Fruit fly (Drosophila melanogaster): ENCODE measurements around the gene Nemp.

The Nemp gene

dm6 chrX:16694959-16695358 is 40.1 kb upstream of the Nemp start, which contains the start of gene Septin4 (continued):
- no peak for TF ChIP-seq CG34224 (GFP tag; IDR thresholded peaks at IDR 0.05; ENCODE audit: partially characterized antibody)
- TF ChIP-seq CG14014 (GFP tag; IDR thresholded peaks at IDR 0.05), result no peak
- TF ChIP-seq Oaz (GFP tag; IDR thresholded peaks at IDR 0.05), result no peak
- TF ChIP-seq E2f2 (GFP tag; IDR thresholded peaks at IDR 0.05), result peak; percentile 67
- peak; percentile 24 for TF ChIP-seq CG5180 (GFP tag; optimal IDR thresholded peaks at IDR 0.05)
- no peak for TF ChIP-seq bab2 (GFP tag; optimal IDR thresholded peaks at IDR 0.05)
- no peak for TF ChIP-seq insv (GFP tag; optimal IDR thresholded peaks at IDR 0.05)
- peak; percentile 32 for TF ChIP-seq CG15514 (GFP tag; optimal IDR thresholded peaks at IDR 0.05)
- no peak for TF ChIP-seq dm (GFP tag; optimal IDR thresholded peaks at IDR 0.05)
- TF ChIP-seq CG8281 (tag; optimal IDR thresholded peaks at IDR 0.05), result no peak
- TF ChIP-seq chinmo (GFP tag; IDR thresholded peaks at IDR 0.05; ENCODE audit: partially characterized antibody), result peak; percentile 65; the same call in 1 of the 4 replicates
- TF ChIP-seq Asciz (GFP tag; optimal IDR thresholded peaks at IDR 0.05), result no peak
- no peak for TF ChIP-seq CG14441 (GFP tag; IDR thresholded peaks at IDR 0.05)
- TF ChIP-seq dmrt99B (tag; optimal IDR thresholded peaks at IDR 0.05), result no peak

dm6 chrX:16694477-16694876 is 39.7 kb upstream of the Nemp start:
- TF ChIP-seq CG11456 (GFP tag; IDR thresholded peaks at IDR 0.05) (no peak), GATAe (GFP tag; conservative IDR thresholded peaks at IDR 0.05) (peak; percentile 68), CG1832 (GFP tag; optimal IDR thresholded peaks at IDR 0.05) (peak; percentile 13), Ada2b (GFP tag; IDR thresholded peaks at IDR 0.05) (0 out of 2 replicates have a peak, but pooled peaks have one; percentile 4), crol (GFP tag; IDR thresholded peaks at IDR 0.05) (peak; percentile 51)

- TF ChIP-seq yki (optimal IDR thresholded peaks at IDR 0.05) (no peak), maf-S (GFP tag; optimal IDR thresholded peaks at IDR 0.05) (no peak), HLH3B (GFP tag; IDR thresholded peaks at IDR 0.05) (no peak), dimm (GFP tag; IDR thresholded peaks at IDR 0.05) (no peak), CG2199 (GFP tag; IDR thresholded peaks at IDR 0.05) (peak; percentile 52; the same call in 1 of the 3 replicates), Tbp (GFP tag; optimal IDR thresholded peaks at IDR 0.05) (no peak), abd-A (tag; optimal IDR thresholded peaks at IDR 0.05) (no peak), CG11456 (GFP tag; IDR thresholded peaks at IDR 0.05) (0 out of 3 replicates have a peak, but pooled peaks have one; percentile 56), chn (GFP tag; optimal IDR thresholded peaks at IDR 0.05) (no peak), pho (GFP tag; optimal IDR thresholded peaks at IDR 0.05) (no peak), Awh (GFP tag; IDR thresholded peaks at IDR 0.05) (no peak), Hr3 (GFP tag; optimal IDR thresholded peaks at IDR 0.05) (no peak), CG10979 (tag; optimal IDR thresholded peaks at IDR 0.05) (no peak), CG1529 (GFP tag; optimal IDR thresholded peaks at IDR 0.05) (no peak), bigmax (GFP tag; optimal IDR thresholded peaks at IDR 0.05) (no peak), CG10147 (GFP tag; optimal IDR thresholded peaks at IDR 0.05) (no peak), sens (GFP tag) (peak; percentile 43), zf30C (GFP tag; optimal IDR thresholded peaks at IDR 0.05) (no peak), Dref (GFP tag; IDR thresholded peaks at IDR 0.05) (no peak), Nf-YC (tag; optimal IDR thresholded peaks at IDR 0.05) (no peak), pb (GFP tag; optimal IDR thresholded peaks at IDR 0.05) (no peak), klu (GFP tag; IDR thresholded peaks at IDR 0.05) (no peak), YL-1 (GFP tag; optimal IDR thresholded peaks at IDR 0.05) (no peak), Jarid2 (GFP tag; optimal IDR thresholded peaks at IDR 0.05) (no peak), CG17359 (tag; optimal IDR thresholded peaks at IDR 0.05) (peak; percentile 58), gro (GFP tag; optimal IDR thresholded peaks at IDR 0.05) (no peak), seq (GFP tag; IDR thresholded peaks at IDR 0.05) (no peak), eyg (GFP tag; optimal IDR thresholded peaks at IDR 0.05) (no peak), crol (GFP tag; IDR thresholded peaks at IDR 0.05) (peak; percentile 80), CG7372 (GFP tag; IDR thresholded peaks at IDR 0.05) (no peak), CG33557 (GFP tag; optimal IDR thresholded peaks at IDR 0.05) (no peak), CG32772 (GFP tag; IDR thresholded peaks at IDR 0.05) (peak; percentile 65)
Observed at dm6 chrX:16693805-16694387, 39.1 kb upstream of the Nemp start.

Measured in whole organism, embryonic.